Worm (Caenorhabditis elegans): Measurements from ENCODE around the gene C25G4.2.

C25G4.2 gene

DNA sequence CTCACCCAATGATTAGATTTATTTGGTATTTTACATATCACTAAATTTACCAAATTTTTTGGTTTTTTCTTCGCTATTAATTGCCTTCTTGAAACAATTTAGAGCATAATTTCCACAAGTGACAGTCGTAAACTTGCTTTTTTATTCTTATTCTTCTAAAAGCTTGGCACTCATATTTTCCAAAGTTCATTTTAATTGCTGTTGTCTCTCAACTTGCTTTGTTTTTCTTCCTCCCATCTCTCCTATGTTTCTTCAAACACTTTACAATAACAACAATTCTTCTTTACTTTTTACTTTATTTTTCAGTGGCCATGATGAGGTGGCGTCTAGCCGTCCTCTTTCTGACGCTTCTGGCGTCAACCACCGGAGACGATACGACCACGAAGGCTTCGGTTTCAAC is 24.5 kb upstream of the C25G4.2 start, which contains the start of gene igdb-2:
Gene igdb-2 (plus strand): TSS at position 301 of the 400 bp plus-strand sequence.
- TF ChIP-seq nfya-1 (tag; optimal IDR thresholded peaks at IDR 0.05) (no peak), nhr-11 (tag; optimal IDR thresholded peaks at IDR 0.05) (no peak), pax-1 (tag; optimal IDR thresholded peaks at IDR 0.05) (no peak), pat-9 (tag; optimal IDR thresholded peaks at IDR 0.05) (no peak), ahr-1 (tag; optimal IDR thresholded peaks at IDR 0.05) (no peak), ceh-34 (tag; optimal IDR thresholded peaks at IDR 0.05) (no peak), ceh-48 (tag; optimal IDR thresholded peaks at IDR 0.05) (no peak), zip-5 (tag; optimal IDR thresholded peaks at IDR 0.05) (no peak), pha-2 (tag; optimal IDR thresholded peaks at IDR 0.05) (no peak), sox-4 (tag; optimal IDR thresholded peaks at IDR 0.05) (no peak), lim-6 (tag; optimal IDR thresholded peaks at IDR 0.05) (no peak)

DNA sequence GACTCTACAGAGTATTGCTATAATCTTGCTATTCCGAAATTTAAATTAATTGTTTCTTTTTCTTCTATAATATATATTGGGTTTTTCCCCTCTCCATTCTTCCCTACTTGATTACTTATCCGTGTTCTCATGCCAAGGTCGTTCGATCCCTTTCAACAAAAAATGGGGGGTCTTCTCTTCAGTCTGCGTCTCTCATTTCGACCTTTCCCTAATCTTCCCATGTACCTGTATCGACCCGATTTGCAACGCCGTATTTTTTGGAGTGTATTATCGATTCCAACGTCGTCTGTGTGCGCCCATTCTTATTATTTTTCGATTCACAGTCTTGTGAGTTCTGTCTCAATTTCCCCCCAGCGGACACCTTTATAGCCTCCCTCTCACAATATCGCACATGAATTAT is 23.9 kb upstream of the C25G4.2 start:
- no peak for TF ChIP-seq F13H6.1 (tag; optimal IDR thresholded peaks at IDR 0.05)
- TF ChIP-seq ceh-9 (tag; optimal IDR thresholded peaks at IDR 0.05): no peak
- no peak for TF ChIP-seq ceh-31 (tag; optimal IDR thresholded peaks at IDR 0.05)
- no peak for TF ChIP-seq unc-55 (GFP tag; optimal IDR thresholded peaks at IDR 0.05)
- TF ChIP-seq npax-4 (tag; optimal IDR thresholded peaks at IDR 0.05): no peak
- TF ChIP-seq nhr-232 (tag; optimal IDR thresholded peaks at IDR 0.05): no peak
- no peak for TF ChIP-seq odd-2 (tag; optimal IDR thresholded peaks at IDR 0.05)
- no peak for TF ChIP-seq ceh-2 (tag; optimal IDR thresholded peaks at IDR 0.05)

DNA sequence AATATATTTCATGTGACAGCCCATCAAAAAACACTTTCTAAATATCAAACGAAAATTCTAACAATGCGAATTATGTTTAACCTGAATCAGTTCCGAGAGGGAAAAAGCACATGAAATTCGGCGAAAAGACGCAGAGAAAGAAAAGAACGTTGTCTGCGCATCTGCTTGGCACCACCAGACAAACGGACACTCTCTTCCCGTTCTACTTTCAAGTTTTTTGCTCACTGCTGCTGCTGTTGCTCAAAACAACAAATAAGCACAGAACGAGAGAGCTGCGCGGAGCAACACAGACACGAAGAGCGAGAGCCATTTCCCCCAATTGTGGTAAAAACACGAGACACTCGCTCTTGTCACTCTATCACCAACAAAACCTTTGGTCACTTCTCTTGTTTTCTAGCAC is 21.0 kb upstream of the C25G4.2 start:
- TF ChIP-seq dmd-4 (tag; optimal IDR thresholded peaks at IDR 0.05; ENCODE audit: borderline replicate concordance) (no peak), unc-3 (GFP tag; conservative IDR thresholded peaks at IDR 0.05) (no peak), unc-3 (tag; optimal IDR thresholded peaks at IDR 0.05) (no peak), K09A11.1 (tag; optimal IDR thresholded peaks at IDR 0.05; ENCODE audit: insufficient read depth) (no peak), pat-9 (tag; optimal IDR thresholded peaks at IDR 0.05) (no peak), gmeb-2 (tag; optimal IDR thresholded peaks at IDR 0.05) (no peak), pha-2 (tag; optimal IDR thresholded peaks at IDR 0.05) (no peak), eyg-1 (tag; optimal IDR thresholded peaks at IDR 0.05) (no peak), unc-86 (tag; optimal IDR thresholded peaks at IDR 0.05) (no peak), ref-2 (tag; optimal IDR thresholded peaks at IDR 0.05) (no peak), sox-4 (tag; optimal IDR thresholded peaks at IDR 0.05) (no peak), odd-2 (tag; optimal IDR thresholded peaks at IDR 0.05) (no peak), hlh-30 (tag; optimal IDR thresholded peaks at IDR 0.05; ENCODE audit: insufficient read depth) (no peak), ceh-18 (tag; optimal IDR thresholded peaks at IDR 0.05) (no peak), elt-4 (tag; optimal IDR thresholded peaks at IDR 0.05) (no peak), rnt-1 (tag; optimal IDR thresholded peaks at IDR 0.05) (no peak), hlh-15 (tag; optimal IDR thresholded peaks at IDR 0.05) (no peak), ceh-31 (tag; optimal IDR thresholded peaks at IDR 0.05) (no peak)

DNA sequence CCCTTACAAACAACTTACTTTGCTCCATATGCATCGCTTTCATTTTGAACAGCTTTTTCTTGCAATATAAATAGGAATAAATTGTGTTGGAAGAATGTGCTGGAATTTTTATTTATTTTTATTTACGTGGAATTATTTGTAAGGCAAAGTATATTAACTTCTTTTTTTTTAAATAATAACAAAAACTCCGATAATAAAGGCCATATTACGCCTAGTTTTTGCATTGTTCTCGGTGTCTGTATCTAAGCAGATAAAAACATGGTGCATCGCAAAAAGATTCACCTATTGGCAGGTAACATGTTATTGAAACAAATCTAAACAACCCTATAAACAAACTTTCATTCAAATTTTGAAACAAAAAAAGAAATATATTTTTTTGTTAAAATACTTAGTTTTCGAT is 19.5 kb upstream of the C25G4.2 start, which contains the start of gene C25G4.8:
Gene C25G4.8 (minus strand): TSS at position 101 of the 400 bp plus-strand sequence.
- TF ChIP-seq ref-2 (tag; optimal IDR thresholded peaks at IDR 0.05) (no peak), K02D7.2 (tag; optimal IDR thresholded peaks at IDR 0.05) (no peak), Y22D7AL.16 (tag; optimal IDR thresholded peaks at IDR 0.05) (no peak), hlh-13 (GFP tag; optimal IDR thresholded peaks at IDR 0.05) (no peak), unc-55 (GFP tag; optimal IDR thresholded peaks at IDR 0.05) (no peak), eyg-1 (tag; optimal IDR thresholded peaks at IDR 0.05) (no peak), elt-2 (tag; optimal IDR thresholded peaks at IDR 0.05) (no peak), dmd-4 (tag; optimal IDR thresholded peaks at IDR 0.05; ENCODE audit: borderline replicate concordance) (no peak), tbx-7 (tag; optimal IDR thresholded peaks at IDR 0.05) (no peak)
